Worm (Caenorhabditis elegans) whole organism, L2 larva: ENCODE measurements around the gene B0001.7.

Experiments used
- R02D3.7 ChIP-seq: fragments of 150-350 bp; optimal IDR thresholded peaks from 2 replicates; lab custom pipeline; 2014; ENCODE audit warnings: missing biosample characterization, missing genetic modification characterization
- aly-2 ChIP-seq: fragments of 150-350 bp; optimal IDR thresholded peaks from 2 replicates; lab custom pipeline; 2014; ENCODE audit warnings: missing biosample characterization, missing genetic modification characterization
- ama-1 ChIP-seq: fragments of 150-350 bp; optimal IDR thresholded peaks from 2 replicates; lab custom pipeline; 2018; ENCODE audit warnings: inconsistent platforms
- lsy-2 ChIP-seq, 2 experiments: fragments of 150-350 bp in 1 of 2; sonication (generic microtip) in 1 of 2; optimal IDR thresholded peaks; 2 replicates each; lab custom pipeline; 2014 to 2017; ENCODE audit warnings: missing biosample characterization in 2 of 2, missing genetic modification characterization in 2 of 2
- unc-39 ChIP-seq: fragments of 150-350 bp; optimal IDR thresholded peaks from 2 replicates; lab custom pipeline; 2014; ENCODE audit warnings: missing biosample characterization, missing genetic modification characterization

DNA sequence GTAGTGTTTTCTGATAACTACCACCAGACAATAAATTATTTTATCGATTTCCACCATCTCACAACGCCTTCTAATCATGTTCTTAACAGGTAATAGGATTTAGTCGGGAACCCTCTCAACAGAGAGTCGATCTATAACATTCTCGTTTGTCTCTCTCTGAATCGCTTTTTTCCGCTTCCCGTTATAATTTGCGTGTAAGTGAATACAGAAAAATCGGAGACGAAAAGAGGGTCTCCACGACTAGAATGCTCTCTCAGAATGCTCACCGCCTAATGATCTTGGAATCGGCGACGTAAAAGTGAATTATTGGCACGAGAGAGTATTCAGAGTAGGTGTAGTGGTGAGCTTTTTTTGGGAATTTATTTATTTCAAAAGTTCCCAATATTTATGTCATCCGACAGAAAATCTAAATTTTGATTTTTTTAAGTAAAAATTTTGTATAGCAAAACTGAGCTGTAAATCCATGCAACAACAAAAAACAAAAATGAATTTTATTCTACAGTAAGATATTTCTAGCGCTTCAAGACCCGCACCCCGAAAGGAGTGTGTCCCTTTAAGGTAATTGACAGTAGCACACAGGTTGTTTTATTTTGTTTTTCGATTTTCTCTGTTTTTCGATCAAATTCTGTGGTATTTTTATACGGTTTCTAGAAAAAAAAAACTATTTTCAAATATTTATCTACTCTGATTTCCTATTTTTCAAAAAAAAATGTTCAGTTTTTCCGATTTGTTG, 27.1 kb downstream of the B0001.7 start:
- TF ChIP-seq aly-2 (tag; lab: Kevin White, UChicago) (no peak), lsy-2 (tag; optimal IDR thresholded peaks at IDR 0.05; lab: Kevin White, UChicago) (peak in 1 of 2 experiments; percentile 15), ama-1 (no peak), unc-39 (tag; lab: Kevin White, UChicago) (no peak), R02D3.7 (tag; lab: Kevin White, UChicago) (no peak)
